Fruit fly (Drosophila melanogaster): ENCODE results near the gene Nsun5.

Nsun5 gene

DNA sequence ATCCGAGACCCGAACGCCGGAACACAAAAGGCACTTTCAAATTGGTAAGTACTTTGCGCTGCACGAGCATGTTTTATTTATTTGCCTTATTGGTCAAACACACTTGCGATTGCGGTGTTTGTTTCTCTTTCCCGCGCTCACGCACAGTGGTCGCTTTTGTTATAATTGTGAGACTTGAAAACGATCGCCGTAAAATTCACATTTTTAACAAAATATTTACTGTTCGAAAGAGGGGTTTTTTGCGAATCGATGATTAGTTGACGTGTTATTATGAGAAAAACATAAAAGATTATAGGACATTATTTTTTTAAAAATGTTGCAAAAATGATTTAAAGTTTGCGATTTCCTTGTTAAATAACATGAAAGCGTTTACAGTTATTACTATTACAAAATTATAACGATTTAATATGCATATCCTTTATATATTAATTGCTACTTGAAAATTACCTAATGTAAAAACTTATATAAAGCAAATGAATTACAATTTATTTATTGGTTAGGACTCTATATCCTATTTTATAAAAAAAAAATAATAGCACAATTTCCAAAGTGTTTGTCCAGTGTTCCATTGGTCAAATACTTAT lies 2.9 kb upstream of the Nsun5 start:
- TF ChIP-seq pan (optimal IDR thresholded peaks at IDR 0.05): no peak
- no peak for TF ChIP-seq psq (optimal IDR thresholded peaks at IDR 0.05)
- TF ChIP-seq EcR (GFP tag; optimal IDR thresholded peaks at IDR 0.05): no peak
- no peak for TF ChIP-seq CG8478 (optimal IDR thresholded peaks at IDR 0.05)
- no peak for TF ChIP-seq Dll (optimal IDR thresholded peaks at IDR 0.05)
- TF ChIP-seq usp (GFP tag; optimal IDR thresholded peaks at IDR 0.05): no peak

DNA sequence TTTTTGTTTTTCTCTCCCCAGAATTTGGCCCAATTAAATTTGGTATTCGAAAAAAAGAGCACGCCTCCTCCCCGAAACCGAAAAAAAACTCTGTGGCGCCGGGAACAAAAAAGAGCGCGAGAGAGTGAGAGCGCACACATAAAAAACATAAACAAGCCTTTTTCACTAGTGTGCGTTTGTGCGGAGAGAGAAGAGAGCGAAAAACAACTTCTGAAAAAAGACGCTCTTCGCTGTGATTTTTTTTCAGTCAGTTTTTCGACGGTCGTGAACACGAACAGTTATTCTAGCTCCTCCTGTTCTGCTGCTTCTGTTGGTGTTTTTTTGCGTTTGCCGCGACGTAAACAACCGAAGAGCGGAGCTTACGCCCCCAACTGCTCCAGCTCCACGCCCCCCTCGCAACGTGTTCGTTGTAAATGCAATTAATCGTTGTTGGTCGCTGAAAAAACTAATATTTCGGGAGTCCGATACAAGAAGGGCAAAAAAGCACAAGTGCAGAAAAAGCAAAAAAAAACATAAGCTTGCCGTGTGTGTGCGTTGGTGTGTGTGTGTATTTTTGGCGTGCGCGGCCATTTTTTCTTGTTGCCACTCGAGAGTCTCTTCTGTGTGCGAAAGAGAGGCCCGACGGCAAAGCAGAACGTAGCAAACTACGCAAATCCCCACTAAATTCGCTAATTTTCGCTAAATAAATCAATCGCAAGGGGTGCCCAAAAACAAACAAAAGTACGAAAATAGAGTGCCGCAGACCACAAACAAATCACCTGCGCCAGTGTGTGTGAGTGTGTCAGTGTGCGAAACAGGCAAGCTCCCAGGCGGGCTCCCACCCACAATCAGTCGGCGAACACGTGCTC lies 2.1 kb upstream of the Nsun5 start, which contains the start of gene sqz:
sqz (plus strand) TSS at position 240 of the 848 bp plus-strand sequence.
- TF ChIP-seq Dll (optimal IDR thresholded peaks at IDR 0.05) (peak; percentile 93), pan (optimal IDR thresholded peaks at IDR 0.05) (no peak)

DNA sequence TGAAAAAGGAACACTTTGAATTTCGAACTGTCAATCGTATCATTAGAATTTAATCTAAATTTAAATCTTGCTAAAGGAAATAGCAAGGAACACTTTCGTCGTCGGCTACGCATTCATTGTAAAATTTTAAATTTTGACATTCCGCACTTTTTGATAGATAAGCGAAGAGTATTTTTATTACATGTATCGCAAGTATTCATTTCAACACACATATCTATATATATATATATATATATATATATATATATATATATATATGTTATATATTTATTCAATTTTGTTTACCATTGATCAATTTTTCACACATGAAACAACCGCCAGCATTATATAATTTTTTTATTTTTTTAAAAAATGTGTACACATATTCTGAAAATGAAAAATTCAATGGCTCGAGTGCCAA lies 2.3 kb downstream of the Nsun5 start, which contains the start of gene CG11779:
CG11779 (minus strand) TSS at position 101 of the 400 bp plus-strand sequence.
- TF ChIP-seq pan (optimal IDR thresholded peaks at IDR 0.05): no peak
- no peak for TF ChIP-seq usp (GFP tag; optimal IDR thresholded peaks at IDR 0.05)
- TF ChIP-seq CG8478 (optimal IDR thresholded peaks at IDR 0.05): no peak
- TF ChIP-seq psq (optimal IDR thresholded peaks at IDR 0.05): no peak
- no peak for TF ChIP-seq EcR (GFP tag; optimal IDR thresholded peaks at IDR 0.05)
- TF ChIP-seq Dll (optimal IDR thresholded peaks at IDR 0.05): no peak

DNA sequence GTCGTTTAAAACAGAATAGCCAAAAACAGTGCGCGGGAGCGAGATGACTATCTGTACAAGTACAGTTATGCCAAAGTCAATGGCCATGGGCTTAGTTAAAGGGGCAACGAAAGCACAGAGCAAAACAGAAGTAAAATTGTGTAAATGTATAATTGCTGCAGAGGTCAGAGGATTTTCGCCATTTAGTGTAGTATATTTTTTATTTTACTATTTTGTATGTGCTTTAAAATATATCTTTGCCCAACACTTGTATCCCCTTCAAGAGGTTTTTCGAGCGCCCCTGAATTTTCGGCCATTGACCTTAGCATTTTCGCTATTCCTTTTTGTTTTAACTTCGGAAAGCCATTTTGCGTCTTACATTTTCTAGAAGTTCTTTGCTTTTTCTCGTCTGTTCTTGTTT lies 4.1 kb downstream of the Nsun5 start:
- TF ChIP-seq usp (GFP tag; optimal IDR thresholded peaks at IDR 0.05) (no peak), pan (optimal IDR thresholded peaks at IDR 0.05) (no peak), psq (optimal IDR thresholded peaks at IDR 0.05) (no peak), CG8478 (optimal IDR thresholded peaks at IDR 0.05) (no peak), EcR (GFP tag; optimal IDR thresholded peaks at IDR 0.05) (no peak), Dll (optimal IDR thresholded peaks at IDR 0.05) (no peak)

DNA sequence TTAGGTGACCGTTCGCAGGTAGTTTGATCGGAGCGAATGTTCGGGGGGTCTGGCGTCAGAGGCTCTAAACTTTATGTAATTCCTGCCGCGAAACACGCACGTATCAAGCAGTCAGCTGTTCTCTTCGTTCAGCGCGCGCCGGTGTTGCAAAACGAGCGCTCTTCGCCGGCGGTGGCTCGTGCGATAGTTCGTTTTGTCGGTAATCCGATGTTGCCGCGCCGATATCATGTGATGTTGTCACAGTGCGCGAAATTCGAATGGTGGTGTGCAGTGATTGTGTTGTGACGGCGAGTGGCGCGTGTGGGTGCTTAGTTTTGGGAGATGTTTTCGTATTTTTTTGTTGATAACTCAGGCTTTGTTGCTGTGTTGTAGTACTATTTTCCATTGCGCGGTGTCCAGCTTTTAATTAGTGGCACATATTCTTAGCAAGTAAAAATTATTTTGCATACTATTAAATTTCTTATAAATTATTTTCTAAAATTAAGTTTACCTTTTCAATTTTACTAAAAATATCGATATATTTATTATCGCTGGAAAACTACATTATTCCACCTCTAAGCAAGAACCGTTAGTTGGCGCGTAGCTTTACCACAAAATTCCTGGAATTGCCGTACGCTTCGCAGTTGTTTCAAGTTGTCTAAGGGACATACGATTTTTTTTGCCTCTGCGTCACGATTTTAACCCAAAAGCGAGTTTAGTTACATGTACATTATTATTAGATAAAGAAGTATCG lies 5.3 kb downstream of the Nsun5 start, which contains the start of gene nanos:
nanos (plus strand) TSS at position 569 of the 733 bp plus-strand sequence.
- TF ChIP-seq CG8478 (optimal IDR thresholded peaks at IDR 0.05) (no peak), pan (optimal IDR thresholded peaks at IDR 0.05) (no peak), psq (optimal IDR thresholded peaks at IDR 0.05) (no peak), EcR (GFP tag; optimal IDR thresholded peaks at IDR 0.05) (no peak), usp (GFP tag; optimal IDR thresholded peaks at IDR 0.05) (no peak), Dll (optimal IDR thresholded peaks at IDR 0.05) (no peak)

DNA sequence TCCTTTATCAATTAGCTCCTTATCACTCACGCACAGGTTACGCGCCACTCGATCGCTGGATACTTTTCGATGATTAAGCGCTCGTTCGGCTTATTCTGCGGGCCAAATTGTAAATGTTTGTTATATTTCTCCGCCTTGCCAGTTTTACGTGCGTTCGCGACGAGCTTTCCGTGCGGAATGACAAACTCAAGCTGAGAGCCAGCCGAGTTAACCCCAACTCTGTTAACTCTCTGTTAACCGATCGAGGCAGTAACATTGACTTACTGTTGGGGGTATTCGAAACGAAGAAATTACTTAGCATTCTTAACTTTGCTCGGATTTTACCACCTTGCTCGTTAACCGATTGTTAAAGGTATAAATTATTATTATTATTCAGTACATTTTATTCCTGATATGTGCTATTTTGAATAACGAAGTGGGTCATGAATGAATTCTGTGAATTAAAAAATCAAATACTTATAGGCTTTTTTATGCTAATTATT lies 8.6 kb downstream of the Nsun5 start, which contains the start of gene CG5835:
CG5835 (minus strand) TSS at position 185 of the 482 bp plus-strand sequence.
- TF ChIP-seq Dll (optimal IDR thresholded peaks at IDR 0.05): no peak
- no peak for TF ChIP-seq pan (optimal IDR thresholded peaks at IDR 0.05)
- no peak for TF ChIP-seq usp (GFP tag; optimal IDR thresholded peaks at IDR 0.05)
- no peak for TF ChIP-seq psq (optimal IDR thresholded peaks at IDR 0.05)
- no peak for TF ChIP-seq CG8478 (optimal IDR thresholded peaks at IDR 0.05)

DNA sequence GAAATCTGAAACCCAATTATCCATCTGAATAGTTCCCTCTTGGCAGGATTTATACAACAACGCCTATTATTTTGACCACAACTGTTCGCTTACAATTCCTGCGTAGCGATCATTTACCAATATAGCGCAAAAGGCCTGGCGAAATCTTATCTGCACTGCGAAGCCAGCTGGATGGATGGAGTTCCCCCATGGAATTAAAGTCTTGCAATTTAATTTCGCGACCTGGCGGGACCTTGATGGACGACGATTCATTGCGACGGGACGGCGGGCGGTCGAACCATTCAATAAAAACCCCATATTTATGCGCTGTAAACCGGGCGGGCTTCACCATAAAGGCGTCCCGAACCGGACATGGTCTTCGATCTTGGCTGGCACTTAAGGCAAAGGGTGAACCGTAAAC lies 9.3 kb downstream of the Nsun5 start:
- no peak for TF ChIP-seq usp (GFP tag; optimal IDR thresholded peaks at IDR 0.05)
- TF ChIP-seq CG8478 (optimal IDR thresholded peaks at IDR 0.05): no peak
- no peak for TF ChIP-seq EcR (GFP tag; optimal IDR thresholded peaks at IDR 0.05)
- no peak for TF ChIP-seq Dll (optimal IDR thresholded peaks at IDR 0.05)
- TF ChIP-seq pan (optimal IDR thresholded peaks at IDR 0.05): no peak
- TF ChIP-seq psq (optimal IDR thresholded peaks at IDR 0.05): no peak

DNA sequence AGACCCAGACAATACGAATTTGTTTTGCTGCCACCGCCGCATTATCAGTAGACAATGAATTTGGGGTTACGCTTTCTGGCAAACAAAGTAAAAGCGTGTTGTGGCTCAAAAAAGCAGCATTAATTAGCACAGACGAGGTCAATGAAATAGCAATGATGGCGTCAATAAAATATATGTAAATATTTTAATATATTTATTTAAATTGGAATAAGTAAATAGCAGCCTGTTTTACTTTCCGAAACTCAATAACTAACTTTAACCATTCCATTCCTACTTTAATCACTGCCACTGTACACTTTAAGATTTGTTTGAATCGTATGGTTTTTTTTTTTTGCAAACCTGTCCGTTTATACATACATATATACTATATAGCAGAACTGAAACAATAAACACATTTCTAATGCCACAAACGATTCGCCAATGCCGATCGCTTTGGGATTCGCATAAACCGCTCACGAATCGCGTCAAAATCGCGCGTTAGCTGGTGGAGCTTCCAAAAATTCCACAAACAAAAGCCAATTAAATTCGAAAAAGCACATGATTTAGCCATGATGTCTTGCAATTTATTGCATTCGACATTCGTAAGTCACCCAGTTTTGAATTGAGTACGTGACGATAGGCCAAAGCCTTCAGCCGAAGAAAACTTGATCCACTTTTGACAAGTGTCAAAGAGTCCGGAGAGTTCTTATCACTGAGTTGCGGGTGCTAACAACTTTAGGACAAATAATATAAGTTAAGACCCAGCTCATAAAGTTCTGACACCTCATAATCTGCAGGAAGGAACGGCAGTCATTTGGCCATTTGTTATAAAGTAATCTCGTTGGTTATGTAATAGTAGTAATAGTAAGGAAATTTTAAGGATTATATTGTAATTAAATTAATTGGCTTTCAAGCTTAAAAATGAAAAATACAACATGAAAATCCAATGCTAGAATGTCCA lies 10.0 kb downstream of the Nsun5 start:
- TF ChIP-seq usp (GFP tag; optimal IDR thresholded peaks at IDR 0.05) (no peak), CG8478 (optimal IDR thresholded peaks at IDR 0.05) (no peak), pan (optimal IDR thresholded peaks at IDR 0.05) (no peak), EcR (GFP tag; optimal IDR thresholded peaks at IDR 0.05) (no peak), psq (optimal IDR thresholded peaks at IDR 0.05) (no peak), Dll (optimal IDR thresholded peaks at IDR 0.05) (no peak)

DNA sequence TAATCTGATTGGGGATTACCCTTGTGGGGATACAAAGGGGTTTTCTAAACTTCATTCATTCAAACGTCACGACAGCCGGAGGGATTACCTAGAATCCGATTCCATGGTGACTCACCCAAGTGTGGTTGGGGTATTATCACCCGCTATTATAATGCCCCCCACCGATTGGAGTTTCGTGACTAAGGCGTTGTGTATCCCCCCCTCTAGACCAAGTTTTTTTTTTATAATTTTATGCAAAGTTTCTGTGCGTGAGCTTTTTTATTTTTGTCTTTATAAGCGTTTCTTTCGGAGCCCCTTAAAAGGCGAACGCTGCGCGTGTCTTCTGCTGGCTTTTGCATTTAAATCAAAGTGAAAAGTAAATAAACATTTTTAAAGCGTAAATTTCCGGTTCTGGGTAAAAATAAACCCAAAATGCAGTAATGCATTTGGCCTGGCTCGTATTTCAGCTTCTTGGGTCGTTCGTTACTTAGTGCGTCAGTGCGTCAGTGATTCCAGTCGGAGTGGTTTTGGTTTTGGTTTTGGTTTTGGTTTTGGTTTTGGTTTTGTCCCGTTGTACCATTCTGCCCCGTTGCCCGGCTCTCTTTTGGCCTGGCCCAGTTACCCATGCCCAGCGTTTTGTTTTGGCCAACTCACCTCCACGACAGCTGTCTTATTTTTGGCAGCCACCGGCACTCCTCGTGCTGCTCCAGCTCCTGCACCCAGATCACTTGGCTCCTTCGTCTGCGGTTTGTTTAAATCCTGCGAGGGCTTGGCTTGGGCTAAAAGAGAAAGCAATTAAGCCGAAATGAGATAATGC lies 11.0 kb downstream of the Nsun5 start:
- no peak for TF ChIP-seq pan (optimal IDR thresholded peaks at IDR 0.05)

DNA sequence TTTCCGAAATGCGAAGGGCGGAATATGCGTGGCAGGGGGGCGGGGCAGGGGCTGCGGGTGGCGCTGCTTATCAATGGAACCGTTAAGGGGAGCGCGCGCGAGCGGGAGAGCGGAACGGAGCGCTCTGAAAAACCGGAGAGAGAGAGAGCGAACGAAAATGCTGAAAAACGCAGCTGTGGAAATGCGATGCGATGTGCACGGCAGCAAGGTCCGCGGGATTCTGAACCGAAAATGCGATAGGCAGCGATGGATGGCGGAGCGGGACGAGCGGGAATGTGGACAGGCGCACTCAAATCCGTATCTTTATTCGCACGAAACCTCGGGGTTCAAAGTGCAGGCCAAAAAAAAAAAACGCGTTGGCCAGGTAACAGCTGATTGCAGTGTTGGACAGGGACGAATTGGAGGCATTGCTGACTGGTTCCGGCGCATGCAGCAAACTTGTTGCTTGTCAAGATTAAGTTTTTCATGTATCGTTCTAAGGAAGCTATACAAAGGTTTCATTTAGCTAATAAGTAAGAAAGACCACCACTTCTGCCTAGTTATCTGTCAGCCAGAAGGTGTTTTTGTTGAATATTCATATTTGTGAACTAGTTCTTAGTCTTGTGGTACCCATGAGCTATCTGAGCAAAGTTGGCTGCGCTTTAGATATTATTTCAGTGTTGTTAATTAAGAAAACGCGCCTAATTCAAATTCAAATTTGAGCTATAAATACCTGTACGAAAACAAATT lies 14.4 kb downstream of the Nsun5 start, which contains the start of gene Ppcs:
Ppcs (minus strand) TSS at position 400 of the 729 bp plus-strand sequence.
- TF ChIP-seq psq (optimal IDR thresholded peaks at IDR 0.05): no peak
- no peak for TF ChIP-seq CG8478 (optimal IDR thresholded peaks at IDR 0.05)
- TF ChIP-seq pan (optimal IDR thresholded peaks at IDR 0.05): no peak
- TF ChIP-seq Dll (optimal IDR thresholded peaks at IDR 0.05): peak; percentile 94
- no peak for TF ChIP-seq usp (GFP tag; optimal IDR thresholded peaks at IDR 0.05)
- no peak for TF ChIP-seq EcR (GFP tag; optimal IDR thresholded peaks at IDR 0.05)

Data from whole organism.